Fruit fly (Drosophila melanogaster) whole organism, pupa: ENCODE results near the gene CG32625.

Experiments used
- CG14655 ChIP-seq: fragments of 200-800 bp; sonication (Bioruptor generic); optimal IDR thresholded peaks from 3 replicates; lab custom pipeline; 2017; ENCODE audit warnings: mild to moderate bottlenecking, missing biosample characterization, missing genetic modification reagents, missing genetic modification characterization
- CG15710 ChIP-seq: fragments of 200-800 bp; sonication (Bioruptor generic); optimal IDR thresholded peaks from 2 replicates; lab custom pipeline; 2018; ENCODE audit warnings: missing biosample characterization, mild to moderate bottlenecking, missing genetic modification characterization, moderate library complexity
- CG17806 ChIP-seq: fragments of 200-800 bp; sonication (Bioruptor generic); optimal IDR thresholded peaks from 2 replicates; lab custom pipeline; 2018; ENCODE audit warnings: missing biosample characterization, mild to moderate bottlenecking, missing genetic modification characterization, moderate library complexity
- CG34367 ChIP-seq: fragments of 200-800 bp; sonication (Bioruptor generic); optimal IDR thresholded peaks from 2 replicates; lab custom pipeline; 2018; ENCODE audit warnings: missing biosample characterization, mild to moderate bottlenecking, missing genetic modification characterization
- CG9948 ChIP-seq: fragments of 200-800 bp; sonication (Bioruptor generic); optimal IDR thresholded peaks from 2 replicates; lab custom pipeline; 2018; ENCODE audit warnings: missing biosample characterization, mild to moderate bottlenecking, missing genetic modification characterization, moderate library complexity
- EcR ChIP-seq: fragments of 200-800 bp; sonication (Bioruptor generic); optimal IDR thresholded peaks from 3 replicates; lab custom pipeline; 2019; ENCODE audit warnings: missing biosample characterization, missing genetic modification characterization, mild to moderate bottlenecking, moderate library complexity, missing genetic modification reagents
- Ets98B ChIP-seq: fragments of 200-800 bp; sonication (Bioruptor generic); IDR thresholded peaks from 2 replicates; pipeline ENCODE4 v1.3.6; 2022; ENCODE audit warnings: missing biosample characterization, missing genetic modification characterization
- Pif1A ChIP-seq: fragments of 200-800 bp; sonication (Bioruptor generic); optimal IDR thresholded peaks from 3 replicates; lab custom pipeline; 2016; ENCODE audit warnings: missing biosample characterization, missing genetic modification characterization
- Pif1B ChIP-seq: fragments of 200-800 bp; sonication (Bioruptor generic); optimal IDR thresholded peaks from 3 replicates; lab custom pipeline; 2016; ENCODE audit warnings: missing biosample characterization, missing genetic modification characterization

- TF ChIP-seq Pif1B (GFP tag; lab: Kevin White, UChicago), result peak; percentile 84
- TF ChIP-seq CG9948 (tag; lab: Kevin White, UChicago), result peak; percentile 69
- TF ChIP-seq CG17806 (tag; lab: Kevin White, UChicago), result peak; percentile 77
- TF ChIP-seq EcR (GFP tag; lab: Kevin White, UChicago), result no peak
- TF ChIP-seq CG34367 (tag; lab: Kevin White, UChicago), result peak; percentile 78
- peak; percentile 78 for TF ChIP-seq CG15710 (tag; lab: Kevin White, UChicago)
- TF ChIP-seq Ets98B (GFP tag; lab: Robert Waterston, UW), result peak; percentile 92
- peak; percentile 82 for TF ChIP-seq Pif1A
- peak; percentile 79 for TF ChIP-seq CG14655 (GFP tag; lab: Kevin White, UChicago)
Observed at dm6 chrX:13740062-13740461, 16.6 kb downstream of the CG32625 start.
